Fruit fly (Drosophila melanogaster) whole organism, embryonic: ENCODE results near the gene POLDIP2.

Experiments used
- BEAF-32 ChIP-seq: fragments of 200-800 bp; sonication (Bioruptor generic); optimal IDR thresholded peaks from 3 replicates; lab custom pipeline; 2017; ENCODE audit warnings: missing biosample characterization, missing genetic modification characterization, mild to moderate bottlenecking, moderate library complexity, missing genetic modification reagents
- CG10147 ChIP-seq: fragments of 200-800 bp; sonication (Bioruptor generic); optimal IDR thresholded peaks from 2 replicates; lab custom pipeline; 2019; ENCODE audit warnings: missing biosample characterization, mild to moderate bottlenecking, missing genetic modification characterization, moderate library complexity
- CG11247 ChIP-seq: fragments of 200-800 bp; sonication (Bioruptor generic); IDR thresholded peaks from 2 replicates; pipeline ENCODE4 v1.3.6; 2022; ENCODE audit warnings: missing biosample characterization, missing genetic modification characterization
- CG12659 ChIP-seq: fragments of 200-800 bp; sonication (Bioruptor generic); optimal IDR thresholded peaks from 3 replicates; lab custom pipeline; 2017; ENCODE audit warnings: mild to moderate bottlenecking, missing biosample characterization, missing genetic modification reagents, missing genetic modification characterization
- CG12942 ChIP-seq: fragments of 200-800 bp; sonication (Bioruptor generic); optimal IDR thresholded peaks from 3 replicates; lab custom pipeline; 2016; ENCODE audit warnings: missing biosample characterization, missing genetic modification characterization
- CG13424 ChIP-seq: fragments of 200-800 bp; sonication (Bioruptor generic); optimal IDR thresholded peaks from 2 replicates; lab custom pipeline; 2019; ENCODE audit warnings: missing biosample characterization, mild to moderate bottlenecking, missing genetic modification characterization, moderate library complexity
- CG15479 ChIP-seq: fragments of 200-800 bp; sonication (Bioruptor generic); optimal IDR thresholded peaks from 3 replicates; lab custom pipeline; 2019; ENCODE audit warnings: missing biosample characterization, mild to moderate bottlenecking, missing genetic modification characterization, moderate library complexity
- CG1647 ChIP-seq: fragments of 200-800 bp; sonication (Bioruptor generic); optimal IDR thresholded peaks from 3 replicates; lab custom pipeline; 2016; ENCODE audit warnings: missing biosample characterization, missing genetic modification characterization
- CG17912 ChIP-seq: fragments of 200-800 bp; sonication (Bioruptor generic); optimal IDR thresholded peaks from 2 replicates; lab custom pipeline; 2018; ENCODE audit warnings: missing biosample characterization, mild to moderate bottlenecking, missing genetic modification characterization
- CG30403 ChIP-seq: fragments of 200-800 bp; sonication (Bioruptor generic); optimal IDR thresholded peaks from 3 replicates; lab custom pipeline; 2016; ENCODE audit warnings: missing biosample characterization, missing genetic modification characterization
- CG3065 ChIP-seq: fragments of 200-800 bp; sonication (Bioruptor generic); optimal IDR thresholded peaks from 2 replicates; lab custom pipeline; 2016; ENCODE audit warnings: missing biosample characterization, missing genetic modification characterization
- CG31441 ChIP-seq: fragments of 200-800 bp; sonication (Bioruptor generic); IDR thresholded peaks from 2 replicates; pipeline ENCODE4 v1.3.6; 2022; ENCODE audit warnings: missing biosample characterization, missing genetic modification characterization
- CG3407 ChIP-seq: fragments of 200-800 bp; sonication (Bioruptor generic); optimal IDR thresholded peaks from 2 replicates; lab custom pipeline; 2018; ENCODE audit warnings: missing biosample characterization, mild to moderate bottlenecking, missing genetic modification characterization
- CG3838 ChIP-seq: fragments of 200-800 bp; sonication (Bioruptor generic); optimal IDR thresholded peaks from 3 replicates; lab custom pipeline; 2016; ENCODE audit warnings: missing biosample characterization, missing genetic modification characterization
- CG43689 ChIP-seq: fragments of 200-800 bp; sonication (Bioruptor generic); IDR thresholded peaks from 2 replicates; pipeline ENCODE4 v1.3.6; 2022; ENCODE audit warnings: missing biosample characterization, missing genetic modification characterization
- CG5953 ChIP-seq: fragments of 200-800 bp; sonication (Bioruptor generic); IDR thresholded peaks from 2 replicates; pipeline ENCODE4 v1.3.6; 2022; ENCODE audit warnings: missing biosample characterization, missing genetic modification characterization
- CG6175 ChIP-seq: fragments of 200-800 bp; sonication (Bioruptor generic); IDR thresholded peaks from 3 replicates; pipeline ENCODE4 v1.3.6; 2022; ENCODE audit warnings: missing biosample characterization, missing genetic modification characterization
- CG6254 ChIP-seq: fragments of 200-800 bp; sonication (Bioruptor generic); optimal IDR thresholded peaks from 3 replicates; lab custom pipeline; 2017; ENCODE audit warnings: mild to moderate bottlenecking, missing biosample characterization, missing genetic modification reagents, missing genetic modification characterization
- CG7357 ChIP-seq: fragments of 200-800 bp; sonication (Bioruptor generic); IDR thresholded peaks from 3 replicates; pipeline ENCODE4 v1.3.6; 2022; ENCODE audit warnings: missing biosample characterization, missing genetic modification characterization
- CG8089 ChIP-seq: fragments of 200-800 bp; sonication (Bioruptor generic); optimal IDR thresholded peaks from 3 replicates; lab custom pipeline; 2016; ENCODE audit warnings: missing biosample characterization, missing genetic modification characterization
- CG9437 ChIP-seq: fragments of 200-800 bp; sonication (Bioruptor generic); optimal IDR thresholded peaks from 2 replicates; lab custom pipeline; 2018; ENCODE audit warnings: missing biosample characterization, mild to moderate bottlenecking, missing genetic modification characterization
- CG9817 ChIP-seq: fragments of 200-800 bp; sonication (Bioruptor generic); optimal IDR thresholded peaks from 2 replicates; lab custom pipeline; 2018; ENCODE audit warnings: missing biosample characterization, mild to moderate bottlenecking, missing genetic modification characterization, moderate library complexity
- CTCF ChIP-seq: fragments of 200-800 bp; sonication (Bioruptor generic); optimal IDR thresholded peaks from 2 replicates; lab custom pipeline; 2017; ENCODE audit warnings: missing biosample characterization, mild to moderate bottlenecking, missing genetic modification characterization, moderate library complexity
- Camta ChIP-seq: fragments of 200-800 bp; sonication (Bioruptor generic); optimal IDR thresholded peaks from 2 replicates; lab custom pipeline; 2016; ENCODE audit warnings: missing biosample characterization, missing genetic modification characterization
- CoRest ChIP-seq: fragments of 200-800 bp; sonication (Bioruptor generic); optimal IDR thresholded peaks from 3 replicates; lab custom pipeline; 2018; ENCODE audit warnings: missing biosample characterization, mild to moderate bottlenecking, missing genetic modification characterization, moderate library complexity
- Doc2 ChIP-seq: fragments of 200-800 bp; sonication (Bioruptor generic); IDR thresholded peaks from 2 replicates; pipeline ENCODE4 v1.3.6; 2022; ENCODE audit warnings: missing biosample characterization, missing genetic modification characterization
- Doc3 ChIP-seq: fragments of 200-800 bp; sonication (Bioruptor generic); IDR thresholded peaks from 3 replicates; pipeline ENCODE4 v1.3.6; 2022; ENCODE audit warnings: missing biosample characterization, missing genetic modification characterization; ENCODE audit not compliant: partially characterized antibody
- TFAM ChIP-seq: fragments of 200-800 bp; sonication (Bioruptor generic); optimal IDR thresholded peaks from 2 replicates; lab custom pipeline; 2017; ENCODE audit warnings: missing biosample characterization, missing genetic modification characterization, inconsistent platforms
- al ChIP-seq: fragments of 200-800 bp; sonication (Bioruptor generic); IDR thresholded peaks from 2 replicates; pipeline ENCODE4 v1.3.6; 2022; ENCODE audit warnings: missing biosample characterization, missing genetic modification characterization
- bcd ChIP-seq: fragments of 200-800 bp; sonication (Bioruptor generic); optimal IDR thresholded peaks from 2 replicates; lab custom pipeline; 2017; ENCODE audit warnings: missing biosample characterization, mild to moderate bottlenecking, missing genetic modification characterization
- bowl ChIP-seq: fragments of 200-800 bp; sonication (Bioruptor generic); IDR thresholded peaks from 2 replicates; pipeline ENCODE4 v1.3.6; 2022; ENCODE audit warnings: missing biosample characterization, missing genetic modification characterization
- br ChIP-seq: fragments of >200 bp; optimal IDR thresholded peaks from 2 replicates; lab custom pipeline; 2017
- cas ChIP-seq: fragments of 200-800 bp; sonication (Bioruptor generic); IDR thresholded peaks from 2 replicates; pipeline ENCODE4 v1.3.6; 2022; ENCODE audit warnings: missing biosample characterization, missing genetic modification characterization
- dan ChIP-seq: fragments of 200-800 bp; sonication (Bioruptor generic); IDR thresholded peaks from 2 replicates; pipeline ENCODE4 v1.3.6; 2022; ENCODE audit warnings: missing biosample characterization, missing genetic modification characterization
- disco-r ChIP-seq: fragments of 200-800 bp; sonication (Bioruptor generic); optimal IDR thresholded peaks from 2 replicates; lab custom pipeline; 2016; ENCODE audit warnings: missing biosample characterization, missing genetic modification characterization
- dysf ChIP-seq: fragments of 200-800 bp; sonication (Bioruptor generic); IDR thresholded peaks from 3 replicates; pipeline ENCODE4 v1.3.6; 2022; ENCODE audit warnings: missing biosample characterization, missing genetic modification characterization
- ftz-f1 ChIP-seq: fragments of 200-800 bp; sonication (Bioruptor generic); optimal IDR thresholded peaks from 2 replicates; lab custom pipeline; 2016; ENCODE audit warnings: missing biosample characterization, missing genetic modification characterization
- gcm ChIP-seq: fragments of 200-800 bp; sonication (Bioruptor generic); optimal IDR thresholded peaks from 2 replicates; lab custom pipeline; 2019; ENCODE audit warnings: missing biosample characterization, mild to moderate bottlenecking, missing genetic modification characterization, moderate library complexity
- hbn ChIP-seq: fragments of 200-800 bp; sonication (Bioruptor generic); IDR thresholded peaks from 2 replicates; pipeline ENCODE4 v1.3.6; 2022; ENCODE audit warnings: missing biosample characterization, missing genetic modification characterization; ENCODE audit not compliant: partially characterized antibody
- insv ChIP-seq, 2 experiments: fragments of 200-800 bp; sonication (Bioruptor generic); optimal IDR thresholded peaks; 3 replicates each; lab custom pipeline; 2016 to 2018; ENCODE audit warnings: missing biosample characterization in 2 of 2, missing genetic modification characterization in 2 of 2
- inv ChIP-seq: fragments of 200-800 bp; sonication (Bioruptor generic); IDR thresholded peaks from 2 replicates; pipeline ENCODE4 v1.3.6; 2022; ENCODE audit warnings: missing biosample characterization, missing genetic modification characterization; ENCODE audit not compliant: partially characterized antibody
- lmd ChIP-seq: fragments of 200-800 bp; sonication (Bioruptor generic); IDR thresholded peaks from 2 replicates; pipeline ENCODE4 v1.3.6; 2022; ENCODE audit warnings: missing biosample characterization, missing genetic modification characterization
- pzg ChIP-seq: fragments of 200-800 bp; sonication (Bioruptor generic); optimal IDR thresholded peaks from 3 replicates; lab custom pipeline; 2018; ENCODE audit warnings: missing biosample characterization, mild to moderate bottlenecking, missing genetic modification characterization, moderate library complexity
- sens ChIP-seq: fragments of 200-800 bp; sonication (Bioruptor generic); peaks from one replicate; lab custom pipeline; 2016; ENCODE audit warnings: missing biosample characterization, missing genetic modification characterization
- sisA ChIP-seq: fragments of 200-800 bp; sonication (Bioruptor generic); IDR thresholded peaks from 2 replicates; pipeline ENCODE4 v1.3.6; 2022; ENCODE audit warnings: missing biosample characterization, missing genetic modification characterization
- sqz ChIP-seq: fragments of 200-800 bp; sonication (Bioruptor generic); optimal IDR thresholded peaks from 3 replicates; lab custom pipeline; 2018; ENCODE audit warnings: missing biosample characterization, mild to moderate bottlenecking, missing genetic modification characterization
- sr ChIP-seq: fragments of 200-800 bp; sonication (Bioruptor generic); IDR thresholded peaks from 3 replicates; pipeline ENCODE4 v1.3.6; 2022; ENCODE audit warnings: missing biosample characterization, missing genetic modification characterization
- tap ChIP-seq: fragments of 200-800 bp; optimal IDR thresholded peaks from 3 replicates; lab custom pipeline; 2019; ENCODE audit warnings: missing biosample characterization, mild to moderate bottlenecking, missing genetic modification characterization, moderate library complexity
- tll ChIP-seq, 2 experiments: fragments of 200-800 bp in 1 of 2; fragments of >200 bp in 1 of 2; sonication (Bioruptor generic) in 1 of 2; optimal IDR thresholded peaks; 2 replicates each; lab custom pipeline; 2017 to 2019; ENCODE audit warnings: missing biosample characterization in 2 of 2, missing genetic modification characterization in 2 of 2, mild to moderate bottlenecking in 1 of 2, moderate library complexity in 1 of 2
- trh ChIP-seq: fragments of 200-800 bp; sonication (Bioruptor generic); optimal IDR thresholded peaks from 2 replicates; lab custom pipeline; 2016; ENCODE audit warnings: missing biosample characterization, missing genetic modification characterization
- tx ChIP-seq: fragments of 200-800 bp; sonication (Bioruptor generic); optimal IDR thresholded peaks from 2 replicates; lab custom pipeline; 2016; ENCODE audit warnings: missing biosample characterization, missing genetic modification characterization
- wek ChIP-seq: fragments of 200-800 bp; sonication (Bioruptor generic); optimal IDR thresholded peaks from 3 replicates; lab custom pipeline; 2018; ENCODE audit warnings: missing biosample characterization, mild to moderate bottlenecking, missing genetic modification characterization, moderate library complexity

Gene POLDIP2

dm6 chr3R:5466875-5467274 lies 703 bp upstream of the POLDIP2 start, which contains the start of gene RpL35A (continued):
- no peak for TF ChIP-seq Doc3 (GFP tag; lab: Robert Waterston, UW)
- no peak for TF ChIP-seq ftz-f1 (GFP tag; lab: Kevin White, UChicago)
- peak; percentile 36 for TF ChIP-seq CG13424 (tag; lab: Kevin White, UChicago)
- TF ChIP-seq insv (GFP tag; optimal IDR thresholded peaks at IDR 0.05; lab: Kevin White, UChicago): peak in 1 of 2 experiments; percentile 61
- no peak for TF ChIP-seq Doc2 (GFP tag; lab: Robert Waterston, UW)
- no peak for TF ChIP-seq tx (GFP tag; lab: Kevin White, UChicago)
- no peak for TF ChIP-seq CG15479 (GFP tag; lab: Kevin White, UChicago)
- TF ChIP-seq CG17912 (GFP tag; lab: Kevin White, UChicago): peak; percentile 90
- 0 out of 2 replicates have a peak, but pooled peaks have one; percentile 15 for TF ChIP-seq bowl (GFP tag; lab: Robert Waterston, UW)
- TF ChIP-seq sqz (GFP tag; lab: Kevin White, UChicago): no peak
- TF ChIP-seq sr (GFP tag; lab: Robert Waterston, UW): peak; percentile 74; the same call in 2 of the 3 replicates
- peak; percentile 41 for TF ChIP-seq CG9817 (tag; lab: Kevin White, UChicago)
- peak; percentile 80 for TF ChIP-seq bcd
- peak; percentile 57 for TF ChIP-seq CG11247 (GFP tag; lab: Robert Waterston, UW)
- no peak for TF ChIP-seq lmd (GFP tag; lab: Robert Waterston, UW)
- TF ChIP-seq dysf (GFP tag; lab: Robert Waterston, UW): no peak; the same call in 2 of the 3 replicates
- TF ChIP-seq al: no peak
- TF ChIP-seq CG43689 (GFP tag; lab: Robert Waterston, UW): no peak
- TF ChIP-seq trh (GFP tag; lab: Kevin White, UChicago): peak; percentile 11
- peak; percentile 99 for TF ChIP-seq wek (GFP tag; lab: Kevin White, UChicago)
- peak; percentile 41 for TF ChIP-seq disco-r
- TF ChIP-seq sisA (GFP tag; lab: Robert Waterston, UW): no peak
- TF ChIP-seq CG6254: peak; percentile 59
- TF ChIP-seq pzg (GFP tag; lab: Kevin White, UChicago): peak; percentile 80
- peak; percentile 9 for TF ChIP-seq CG3838 (GFP tag; lab: Kevin White, UChicago)
- TF ChIP-seq CG12659 (GFP tag; lab: Kevin White, UChicago): peak; percentile 76
- no peak for TF ChIP-seq inv (GFP tag; lab: Robert Waterston, UW)
- peak; percentile 70 for TF ChIP-seq CG31441
- TF ChIP-seq tap (tag; lab: Kevin White, UChicago): peak; percentile 63
- peak; percentile 66; the same call in 1 of the 2 replicates for TF ChIP-seq CG5953 (GFP tag; lab: Robert Waterston, UW)
- no peak for TF ChIP-seq cas
- TF ChIP-seq CG7357 (GFP tag; lab: Robert Waterston, UW): no peak
- no peak for TF ChIP-seq hbn
- TF ChIP-seq Camta (GFP tag; lab: Kevin White, UChicago): peak; percentile 69
- no peak for TF ChIP-seq br
- TF ChIP-seq CG8089 (GFP tag; lab: Kevin White, UChicago): peak; percentile 74
- 0 out of 3 replicates have a peak, but pooled peaks have one; percentile 27 for TF ChIP-seq CG6175
- TF ChIP-seq CG12942: no peak
- TF ChIP-seq gcm (GFP tag; lab: Kevin White, UChicago): peak; percentile 77
- peak; percentile 25 for TF ChIP-seq CG3065 (GFP tag; lab: Kevin White, UChicago)
- TF ChIP-seq CG10147: peak; percentile 56
- TF ChIP-seq CoRest: peak; percentile 25
- TF ChIP-seq CG9437 (GFP tag; lab: Kevin White, UChicago): peak; percentile 44
- TF ChIP-seq tll (GFP tag; optimal IDR thresholded peaks at IDR 0.05; lab: Kevin White, UChicago): no peak
- peak; percentile 94 for TF ChIP-seq sens (GFP tag; lab: Kevin White, UChicago)
- TF ChIP-seq TFAM (GFP tag; lab: Kevin White, UChicago): peak; percentile 60
- peak; percentile 57 for TF ChIP-seq CTCF
- peak; percentile 6 for TF ChIP-seq CG30403 (GFP tag; lab: Kevin White, UChicago)
- TF ChIP-seq CG1647 (GFP tag; lab: Kevin White, UChicago): peak; percentile 27
- TF ChIP-seq dan: no peak
- peak; percentile 70 for TF ChIP-seq CG3407 (GFP tag; lab: Kevin White, UChicago)
- TF ChIP-seq BEAF-32: peak; percentile 34
